Fruit fly (Drosophila melanogaster): Measurements from ENCODE around the gene CG5280.

DNA sequence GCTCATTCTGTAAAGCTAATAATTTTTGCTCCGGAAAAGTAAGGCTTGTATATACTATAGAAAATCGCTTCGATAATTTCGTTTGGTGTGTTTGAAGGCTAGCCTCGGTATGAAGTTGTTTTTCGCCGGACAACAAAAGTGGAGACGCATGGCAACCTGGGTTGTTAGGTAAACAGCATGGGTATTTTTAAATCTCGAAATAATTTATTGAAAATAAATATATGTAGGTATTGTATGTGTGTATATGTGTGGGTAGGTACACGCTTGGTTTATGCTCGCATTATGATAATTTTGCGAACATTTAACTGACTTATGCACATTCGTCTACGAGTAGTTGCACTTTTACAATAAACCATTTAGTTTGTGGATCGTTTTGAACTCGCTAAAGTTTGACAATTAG lies at the start of gene CG5280:
- no peak for TF ChIP-seq pho (GFP tag; optimal IDR thresholded peaks at IDR 0.05)
- no peak for TF ChIP-seq BtbVII (GFP tag; optimal IDR thresholded peaks at IDR 0.05)
- no peak for TF ChIP-seq CG11696 (GFP tag; IDR thresholded peaks at IDR 0.05)
